Fruit fly (Drosophila melanogaster) whole organism, prepupa: Measurements from ENCODE around the gene EloB.

ENCODE experiments used
- CG16779 ChIP-seq: fragments of 200-800 bp; sonication (Bioruptor generic); optimal IDR thresholded peaks from 3 replicates; lab custom pipeline; 2017; ENCODE audit warnings: missing biosample characterization, mild to moderate bottlenecking, missing genetic modification characterization
- CG3032 ChIP-seq: fragments of 200-800 bp; optimal IDR thresholded peaks from 2 replicates; lab custom pipeline; 2019; ENCODE audit warnings: missing biosample characterization, mild to moderate bottlenecking, missing genetic modification characterization, moderate library complexity
- OdsH ChIP-seq: fragments of 200-800 bp; sonication (Bioruptor generic); optimal IDR thresholded peaks from 3 replicates; lab custom pipeline; 2016; ENCODE audit warnings: missing biosample characterization, missing genetic modification characterization
- achi ChIP-seq: fragments of 200-800 bp; sonication (Bioruptor generic); optimal IDR thresholded peaks from 3 replicates; lab custom pipeline; 2016; ENCODE audit warnings: missing biosample characterization, missing genetic modification characterization

DNA sequence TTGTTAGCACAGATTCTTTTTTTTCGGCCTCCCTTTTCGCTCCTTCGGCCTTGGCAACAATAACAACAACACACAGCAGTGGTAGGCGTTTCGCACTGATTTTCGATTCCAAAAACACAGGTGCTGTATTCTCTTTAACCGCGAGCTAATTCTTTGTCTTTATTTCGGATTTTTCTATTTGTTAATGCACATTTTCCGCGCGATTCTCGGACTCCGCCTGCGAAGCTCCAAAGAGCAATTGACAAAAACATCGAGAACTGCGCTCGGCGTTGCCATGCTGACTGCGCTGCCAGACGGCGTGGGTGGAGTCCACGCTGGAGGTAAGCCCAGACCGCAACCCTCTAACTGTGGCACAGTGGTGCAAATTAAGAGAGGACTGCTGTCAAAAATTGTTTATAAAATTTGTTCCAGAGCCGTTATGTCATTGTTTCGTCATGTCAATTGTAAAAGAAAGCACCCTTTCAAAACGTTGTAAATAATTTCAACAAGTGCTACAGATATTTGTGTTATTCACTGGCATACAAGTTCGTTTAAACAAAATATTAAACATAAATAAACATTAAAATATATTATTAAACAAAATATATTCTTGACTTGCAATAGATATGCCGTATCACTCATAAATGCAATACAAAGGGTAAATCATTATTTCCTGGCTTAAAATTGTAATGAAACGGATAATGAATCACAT lies 22.1 kb downstream of the EloB start, which contains the start of the genes DPCoAC and CG5180:
- peak; percentile 64 for TF ChIP-seq achi (GFP tag; lab: Kevin White, UChicago)
- TF ChIP-seq CG16779 (tag; lab: Kevin White, UChicago), result no peak
- TF ChIP-seq CG3032 (tag; lab: Kevin White, UChicago), result peak; percentile 55
- peak; percentile 69 for TF ChIP-seq OdsH
